Fruit fly (Drosophila melanogaster) whole organism, wandering third instar larva: ENCODE measurements around the gene D2hgdh.

Source experiments
- Abd-B ChIP-seq: fragments of >200 bp; optimal IDR thresholded peaks from 2 replicates; lab custom pipeline; 2017; ENCODE audit warnings: missing biosample characterization, missing genetic modification characterization
- CG32264 ChIP-seq: fragments of 200-800 bp; sonication (Bioruptor generic); optimal IDR thresholded peaks from 2 replicates; lab custom pipeline; 2016; ENCODE audit warnings: missing biosample characterization, missing genetic modification characterization
- CG9705 ChIP-seq: fragments of 200-800 bp; sonication (Bioruptor generic); optimal IDR thresholded peaks from 2 replicates; lab custom pipeline; 2018; ENCODE audit warnings: missing biosample characterization, mild to moderate bottlenecking, missing genetic modification characterization
- Dfd ChIP-seq: fragments of >200 bp; optimal IDR thresholded peaks from 2 replicates; lab custom pipeline; 2017; ENCODE audit warnings: missing biosample characterization, missing genetic modification characterization
- GATAd ChIP-seq: sonication (Bioruptor generic); optimal IDR thresholded peaks from 2 replicates; lab custom pipeline; 2016; ENCODE audit warnings: missing biosample characterization, missing genetic modification characterization
- HLH106 ChIP-seq: fragments of 200-800 bp; optimal IDR thresholded peaks from 3 replicates; lab custom pipeline; 2019; ENCODE audit warnings: missing biosample characterization, mild to moderate bottlenecking, missing genetic modification characterization, moderate library complexity
- Hr78 ChIP-seq: fragments of >200 bp; optimal IDR thresholded peaks from 2 replicates; lab custom pipeline; 2017; ENCODE audit warnings: missing biosample characterization, missing genetic modification characterization
- Hr83 ChIP-seq: fragments of 200-300 bp; sonication (Bioruptor generic); optimal IDR thresholded peaks from 2 replicates; lab custom pipeline; 2016; ENCODE audit warnings: missing biosample characterization, mild to moderate bottlenecking, missing genetic modification characterization, moderate library complexity; ENCODE audit not compliant: poor library complexity, severe bottlenecking
- Jra ChIP-seq: sonication (Bioruptor generic); optimal IDR thresholded peaks from 2 replicates; lab custom pipeline; 2016; ENCODE audit warnings: missing biosample characterization, missing genetic modification characterization
- Mio ChIP-seq: sonication (Bioruptor generic); optimal IDR thresholded peaks from 2 replicates; lab custom pipeline; 2016; ENCODE audit warnings: missing biosample characterization, missing genetic modification characterization
- Myc ChIP-seq: fragments of >200 bp; optimal IDR thresholded peaks from 2 replicates; lab custom pipeline; 2017
- OdsH ChIP-seq: fragments of 200-800 bp; sonication (Bioruptor generic); optimal IDR thresholded peaks from 2 replicates; lab custom pipeline; 2016; ENCODE audit warnings: missing biosample characterization, mild to moderate bottlenecking, missing genetic modification characterization
- Rel ChIP-seq, 2 experiments: fragments of 200-800 bp; sonication (Bioruptor generic) in 1 of 2; optimal IDR thresholded peaks; 2 replicates in 1 of 2; 3 replicates in 1 of 2; lab custom pipeline; 2016 to 2019; ENCODE audit warnings: mild to moderate bottlenecking in 2 of 2, missing biosample characterization in 2 of 2, missing genetic modification characterization in 2 of 2, moderate library complexity in 1 of 2
- Sp1 ChIP-seq: fragments of 200-800 bp; sonication (Bioruptor generic); optimal IDR thresholded peaks from 3 replicates; lab custom pipeline; 2019; ENCODE audit warnings: missing biosample characterization, mild to moderate bottlenecking, missing genetic modification characterization, moderate library complexity
- Vsx2 ChIP-seq: fragments of 200-300, 225-300 bp; sonication (Bioruptor generic); optimal IDR thresholded peaks from 2 replicates; lab custom pipeline; 2018; ENCODE audit warnings: missing biosample characterization, missing genetic modification characterization; ENCODE audit not compliant: partially characterized antibody
- br ChIP-seq: fragments of 200-800 bp; sonication (Bioruptor generic); optimal IDR thresholded peaks from 2 replicates; lab custom pipeline; 2016; ENCODE audit warnings: missing biosample characterization, missing genetic modification characterization
- brk ChIP-seq: fragments of 200-800 bp; sonication (Bioruptor generic); optimal IDR thresholded peaks from 2 replicates; lab custom pipeline; 2016; ENCODE audit warnings: missing biosample characterization, mild to moderate bottlenecking, missing genetic modification characterization
- dl ChIP-seq, 2 experiments: fragments of 175-275, 200-275 bp in 1 of 2; fragments of 200-275 bp in 1 of 2; sonication (Bioruptor generic); optimal IDR thresholded peaks; lab custom pipeline; 2018; ENCODE audit warnings: mild to moderate bottlenecking in 2 of 2, missing biosample characterization in 2 of 2, missing genetic modification characterization in 2 of 2, moderate library complexity in 2 of 2; ENCODE audit not compliant: partially characterized antibody in 2 of 2, insufficient read depth in 1 of 2
- dsf ChIP-seq: sonication (Bioruptor generic); optimal IDR thresholded peaks from 2 replicates; lab custom pipeline; 2016; ENCODE audit warnings: missing biosample characterization, missing genetic modification characterization, borderline replicate concordance
- ey ChIP-seq: fragments of 200-800 bp; sonication (Bioruptor generic); optimal IDR thresholded peaks from 2 replicates; lab custom pipeline; 2016; ENCODE audit warnings: missing biosample characterization, missing genetic modification characterization
- foxo ChIP-seq, 2 experiments: fragments of 200-800 bp; sonication (Bioruptor generic); optimal IDR thresholded peaks; 2 replicates in 1 of 2; 3 replicates in 1 of 2; lab custom pipeline; 2016 to 2017; ENCODE audit warnings: missing biosample characterization in 2 of 2, missing genetic modification characterization in 2 of 2
- fru ChIP-seq: fragments of 200-800 bp; sonication (Bioruptor generic); optimal IDR thresholded peaks from 3 replicates; lab custom pipeline; 2016; ENCODE audit warnings: missing biosample characterization, mild to moderate bottlenecking, missing genetic modification characterization
- h ChIP-seq: fragments of 200-800 bp; sonication (Bioruptor generic); optimal IDR thresholded peaks from 3 replicates; lab custom pipeline; 2016; ENCODE audit warnings: missing biosample characterization, mild to moderate bottlenecking, missing genetic modification characterization
- jim ChIP-seq: fragments of 175-275, 200-325 bp; sonication (Bioruptor generic); optimal IDR thresholded peaks from 2 replicates; lab custom pipeline; 2016; ENCODE audit warnings: missing biosample characterization, mild to moderate bottlenecking, missing genetic modification characterization
- lola ChIP-seq: fragments of >200 bp; optimal IDR thresholded peaks from 2 replicates; lab custom pipeline; 2017; ENCODE audit warnings: missing biosample characterization, missing genetic modification characterization
- pan ChIP-seq: fragments of >200 bp; optimal IDR thresholded peaks from 2 replicates; lab custom pipeline; 2017
- psq ChIP-seq: fragments of 200-800 bp; sonication (Bioruptor generic); optimal IDR thresholded peaks from 3 replicates; lab custom pipeline; 2017; ENCODE audit warnings: missing biosample characterization, mild to moderate bottlenecking, missing genetic modification characterization, moderate library complexity
- rgr ChIP-seq: fragments of 200-800 bp; sonication (Bioruptor generic); optimal IDR thresholded peaks from 3 replicates; lab custom pipeline; 2016; ENCODE audit warnings: missing biosample characterization, mild to moderate bottlenecking, missing genetic modification characterization
- sage ChIP-seq: fragments of 200-800 bp; sonication (Bioruptor generic); optimal IDR thresholded peaks from 2 replicates; lab custom pipeline; 2016; ENCODE audit warnings: missing biosample characterization, mild to moderate bottlenecking, missing genetic modification characterization
- sv ChIP-seq: fragments of 200-800 bp; sonication (Bioruptor generic); optimal IDR thresholded peaks from 3 replicates; lab custom pipeline; 2016; ENCODE audit warnings: missing biosample characterization, missing genetic modification characterization
- tai ChIP-seq: sonication (Bioruptor generic); optimal IDR thresholded peaks from 2 replicates; lab custom pipeline; 2016; ENCODE audit warnings: missing biosample characterization, missing genetic modification characterization
- usp ChIP-seq: fragments of >200 bp; optimal IDR thresholded peaks from 2 replicates; lab custom pipeline; 2017; ENCODE audit warnings: missing biosample characterization, missing genetic modification characterization
- woc ChIP-seq: sonication (Bioruptor generic); optimal IDR thresholded peaks from 2 replicates; lab custom pipeline; 2016; ENCODE audit warnings: missing biosample characterization, mild to moderate bottlenecking, missing genetic modification characterization

The D2hgdh gene

dm6 chrX:2146574-2146973, 5.3 kb downstream of the D2hgdh start:
- TF ChIP-seq Dfd (GFP tag; lab: Kevin White, UChicago) (no peak), jim (no peak), dsf (GFP tag; lab: Kevin White, UChicago) (no peak), Vsx2 (GFP tag; lab: Kevin White, UChicago) (no peak), HLH106 (tag; lab: Kevin White, UChicago) (no peak), GATAd (GFP tag; lab: Kevin White, UChicago) (no peak), psq (GFP tag; lab: Kevin White, UChicago) (no peak)
- TF ChIP-seq, all 38 proteins: peak for 0

dm6 chrX:2147475-2147874, 6.2 kb downstream of the D2hgdh start:
- no peak for TF ChIP-seq brk (GFP tag; lab: Kevin White, UChicago)
- TF ChIP-seq tai (GFP tag; lab: Kevin White, UChicago), result no peak
- no peak for TF ChIP-seq Hr83 (GFP tag; lab: Kevin White, UChicago)
- TF ChIP-seq jim, result no peak
- TF ChIP-seq Vsx2 (GFP tag; lab: Kevin White, UChicago), result no peak
- no peak for TF ChIP-seq fru
- no peak for TF ChIP-seq Hr78 (GFP tag; lab: Kevin White, UChicago)
- TF ChIP-seq GATAd (GFP tag; lab: Kevin White, UChicago), result no peak
- no peak for TF ChIP-seq Mio (GFP tag; lab: Kevin White, UChicago)
- TF ChIP-seq dl (GFP tag; optimal IDR thresholded peaks at IDR 0.05; lab: Kevin White, UChicago; ENCODE audit: insufficient read depth in 1 of 2, partially characterized antibody in 2 of 2), result no peak
- TF ChIP-seq br (GFP tag; lab: Kevin White, UChicago), result no peak

- TF ChIP-seq Hr78 (GFP tag; lab: Kevin White, UChicago) (no peak), woc (GFP tag; lab: Kevin White, UChicago) (no peak), Mio (GFP tag; lab: Kevin White, UChicago) (no peak), sv (GFP tag; lab: Kevin White, UChicago) (no peak), ey (GFP tag; lab: Kevin White, UChicago) (no peak), Abd-B (GFP tag; lab: Kevin White, UChicago) (no peak), OdsH (GFP tag; lab: Kevin White, UChicago) (no peak), Myc (lab: Kevin White, UChicago) (no peak), dsf (GFP tag; lab: Kevin White, UChicago) (no peak), GATAd (GFP tag; lab: Kevin White, UChicago) (no peak), fru (no peak), CG9705 (GFP tag; lab: Kevin White, UChicago) (no peak), brk (GFP tag; lab: Kevin White, UChicago) (no peak), h (GFP tag; lab: Kevin White, UChicago) (no peak), pan (lab: Kevin White, UChicago) (no peak), Hr83 (GFP tag; lab: Kevin White, UChicago) (no peak), br (GFP tag; lab: Kevin White, UChicago) (no peak)
- TF ChIP-seq, all 38 proteins: peak for 0
Measured at dm6 chrX:2148671-2149070, 7.4 kb downstream of the D2hgdh start.

DNA sequence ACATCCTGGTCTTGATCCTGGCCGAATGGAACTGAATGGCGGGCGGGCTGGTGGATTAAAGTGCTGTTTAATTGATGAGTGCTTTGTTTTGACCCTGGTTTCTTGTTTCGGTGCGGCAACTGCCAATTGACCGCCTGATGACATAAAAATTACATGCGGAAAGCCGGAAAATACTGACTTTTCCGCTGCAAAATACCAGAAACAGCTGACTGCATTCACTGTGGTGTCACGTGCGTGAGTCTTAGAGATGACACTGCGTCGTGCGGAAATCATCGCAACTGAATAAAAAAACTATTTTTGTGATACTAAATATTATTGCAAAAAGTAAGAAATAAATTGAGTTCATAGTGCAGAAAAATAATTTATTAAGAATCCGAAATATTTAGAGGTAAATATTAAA, 8.2 kb downstream of the D2hgdh start, which contains the start of gene bcn92:
bcn92 (minus strand) TSS at position 170 of the 400 bp plus-strand sequence.
- peak in 1 of 2 experiments; percentile 42 for TF ChIP-seq foxo (GFP tag; optimal IDR thresholded peaks at IDR 0.05; lab: Kevin White, UChicago)
- TF ChIP-seq sage (GFP tag; lab: Kevin White, UChicago), result no peak
- TF ChIP-seq br (GFP tag; lab: Kevin White, UChicago), result peak; percentile 29
- TF ChIP-seq rgr (GFP tag; lab: Kevin White, UChicago), result peak; percentile 43
- no peak for TF ChIP-seq Rel (GFP tag; optimal IDR thresholded peaks at IDR 0.05; lab: Kevin White, UChicago)
- TF ChIP-seq Rel (tag; optimal IDR thresholded peaks at IDR 0.05; lab: Kevin White, UChicago), result peak; percentile 12
- peak; percentile 87 for TF ChIP-seq woc (GFP tag; lab: Kevin White, UChicago)
- peak; percentile 46 for TF ChIP-seq ey (GFP tag; lab: Kevin White, UChicago)
- peak; percentile 46 for TF ChIP-seq sv (GFP tag; lab: Kevin White, UChicago)
- no peak for TF ChIP-seq lola (GFP tag; lab: Kevin White, UChicago)
- no peak for TF ChIP-seq usp
- peak; percentile 36 for TF ChIP-seq Sp1
- peak; percentile 36 for TF ChIP-seq HLH106 (tag; lab: Kevin White, UChicago)
- peak; percentile 37 for TF ChIP-seq fru
- TF ChIP-seq CG32264 (GFP tag; lab: Kevin White, UChicago), result no peak
- TF ChIP-seq Hr83 (GFP tag; lab: Kevin White, UChicago), result peak; percentile 21
- peak; percentile 21 for TF ChIP-seq OdsH (GFP tag; lab: Kevin White, UChicago)
- TF ChIP-seq Myc (lab: Kevin White, UChicago), result peak; percentile 5
- peak; percentile 41 for TF ChIP-seq h (GFP tag; lab: Kevin White, UChicago)
- peak; percentile 51 for TF ChIP-seq Jra (GFP tag; lab: Kevin White, UChicago)
